In genomic region chr3R:5659829-5660197, dm6 we compare ENCODE assay signal across 4 fruit fly cellular contexts.
TF ChIP-seq lines count a peak whose summit lies in the region.

Gene CG2182, minus strand, starts transcription at chr3R:5659912.

- TF ChIP-seq CTCF in whole organism, embryonic (GFP tag; optimal IDR thresholded peaks at IDR 0.05; lab: Kevin White, UChicago) = no peak

TF ChIP-seq in whole organism, adult, 20 proteins besides CTCF, POLR2A, EP300 and RAD21:
- TF ChIP-seq CG1620 (GFP tag; optimal IDR thresholded peaks at IDR 0.05; lab: Kevin White, UChicago) (peak; percentile 60), Crg-1 (GFP tag; optimal IDR thresholded peaks at IDR 0.05; lab: Kevin White, UChicago) (peak; percentile 9), Clk (GFP tag; optimal IDR thresholded peaks at IDR 0.05; lab: Kevin White, UChicago) (no peak), toe (GFP tag; optimal IDR thresholded peaks at IDR 0.05; lab: Kevin White, UChicago) (peak; percentile 38), cnc (optimal IDR thresholded peaks at IDR 0.05; lab: Kevin White, UChicago) (no peak)

TF ChIP-seq in whole organism, embryonic, 481 proteins besides CTCF, POLR2A, EP300 and RAD21 (continues in another document):
- no peak for TF ChIP-seq bcd (GFP tag; optimal IDR thresholded peaks at IDR 0.05; lab: Kevin White, UChicago)
- TF ChIP-seq Ravus (GFP tag; IDR thresholded peaks at IDR 0.05; lab: Robert Waterston, UW) = no peak
- TF ChIP-seq Usf (GFP tag; optimal IDR thresholded peaks at IDR 0.05; lab: Kevin White, UChicago) = no peak
- peak; percentile 43 for TF ChIP-seq CG14860 (GFP tag; IDR thresholded peaks at IDR 0.05; lab: Robert Waterston, UW; ENCODE audit: partially characterized antibody)
- TF ChIP-seq CG33557 (GFP tag; optimal IDR thresholded peaks at IDR 0.05; lab: Kevin White, UChicago) = peak; percentile 17
- no peak for TF ChIP-seq Nf-YC (tag; optimal IDR thresholded peaks at IDR 0.05; lab: Kevin White, UChicago)
- no peak for TF ChIP-seq Oli (tag; optimal IDR thresholded peaks at IDR 0.05; lab: Kevin White, UChicago)
- TF ChIP-seq disco-r (GFP tag; optimal IDR thresholded peaks at IDR 0.05; lab: Kevin White, UChicago) = no peak
- TF ChIP-seq az2 (GFP tag; optimal IDR thresholded peaks at IDR 0.05; lab: Kevin White, UChicago) = no peak
- peak; percentile 10 for TF ChIP-seq Med (GFP tag; lab: Kevin White, UChicago)
- TF ChIP-seq ato (GFP tag; IDR thresholded peaks at IDR 0.05; lab: Robert Waterston, UW; ENCODE audit: partially characterized antibody) = peak; percentile 83
- 0 out of 2 replicates have a peak, but pooled peaks have one; percentile 5 for TF ChIP-seq CG6689 (GFP tag; IDR thresholded peaks at IDR 0.05; lab: Robert Waterston, UW)
- TF ChIP-seq CG13624 (GFP tag; optimal IDR thresholded peaks at IDR 0.05; lab: Kevin White, UChicago) = peak; percentile 2
- TF ChIP-seq sens (GFP tag; lab: Kevin White, UChicago) = no peak
- peak; percentile 7 for TF ChIP-seq nerfin-2 (GFP tag; IDR thresholded peaks at IDR 0.05; lab: Robert Waterston, UW; ENCODE audit: partially characterized antibody)
- TF ChIP-seq croc (GFP tag; conservative IDR thresholded peaks at IDR 0.05; lab: Robert Waterston, UW) = no peak
- no peak for TF ChIP-seq CG4730 (GFP tag; IDR thresholded peaks at IDR 0.05; lab: Robert Waterston, UW)
- no peak for TF ChIP-seq CG6272 (GFP tag; IDR thresholded peaks at IDR 0.05; lab: Robert Waterston, UW)
- TF ChIP-seq ro (GFP tag; IDR thresholded peaks at IDR 0.05; lab: Robert Waterston, UW) = no peak
- no peak for TF ChIP-seq scrt (GFP tag; optimal IDR thresholded peaks at IDR 0.05; lab: Kevin White, UChicago)
- TF ChIP-seq zen2 (GFP tag; IDR thresholded peaks at IDR 0.05; lab: Robert Waterston, UW; ENCODE audit: partially characterized antibody) = peak; percentile 47; the same call in 2 of the 3 replicates
- no peak for TF ChIP-seq CG9437 (GFP tag; optimal IDR thresholded peaks at IDR 0.05; lab: Kevin White, UChicago)
- peak; percentile 52 for TF ChIP-seq Rfx (GFP tag; IDR thresholded peaks at IDR 0.05; lab: Robert Waterston, UW)
- peak; percentile 33 for TF ChIP-seq trem (tag; optimal IDR thresholded peaks at IDR 0.05; lab: Kevin White, UChicago)
- TF ChIP-seq dpn (GFP tag; optimal IDR thresholded peaks at IDR 0.05; lab: Kevin White, UChicago) = peak in 1 of 2 experiments; percentile 1
- TF ChIP-seq CG1603 (tag; optimal IDR thresholded peaks at IDR 0.05; lab: Kevin White, UChicago) = peak; percentile 44
- TF ChIP-seq inv (GFP tag; IDR thresholded peaks at IDR 0.05; lab: Robert Waterston, UW; ENCODE audit: partially characterized antibody) = peak; percentile 62
- TF ChIP-seq danr (GFP tag; IDR thresholded peaks at IDR 0.05; lab: Robert Waterston, UW) = no peak
- no peak for TF ChIP-seq fd3F (GFP tag; optimal IDR thresholded peaks at IDR 0.05; lab: Kevin White, UChicago)

TF ChIP-seq in whole organism, prepupa, 60 proteins besides CTCF, POLR2A, EP300 and RAD21:
- TF ChIP-seq Hr38 (GFP tag; optimal IDR thresholded peaks at IDR 0.05; lab: Kevin White, UChicago) (no peak), CG1621 (tag; optimal IDR thresholded peaks at IDR 0.05; lab: Kevin White, UChicago) (no peak), dsx (GFP tag; optimal IDR thresholded peaks at IDR 0.05; lab: Kevin White, UChicago; ENCODE audit: poor library complexity, severe bottlenecking) (peak; percentile 18), CG6792 (GFP tag; optimal IDR thresholded peaks at IDR 0.05; lab: Kevin White, UChicago) (no peak), Sox15 (GFP tag; optimal IDR thresholded peaks at IDR 0.05; lab: Kevin White, UChicago) (no peak), lz (GFP tag; optimal IDR thresholded peaks at IDR 0.05; lab: Kevin White, UChicago) (peak; percentile 36), acj6 (GFP tag; optimal IDR thresholded peaks at IDR 0.05; lab: Kevin White, UChicago) (no peak), vri (GFP tag; optimal IDR thresholded peaks at IDR 0.05; lab: Kevin White, UChicago) (no peak), CG8119 (GFP tag; IDR thresholded peaks at IDR 0.05; lab: Robert Waterston, UW) (no peak), CG31627 (GFP tag; optimal IDR thresholded peaks at IDR 0.05; lab: Kevin White, UChicago) (peak; percentile 22)

TF ChIP-seq in whole organism, wandering third instar larva, 38 proteins besides CTCF, POLR2A, EP300 and RAD21:
- no peak for TF ChIP-seq OdsH (GFP tag; optimal IDR thresholded peaks at IDR 0.05; lab: Kevin White, UChicago)
- no peak for TF ChIP-seq Dif (GFP tag; optimal IDR thresholded peaks at IDR 0.05; lab: Kevin White, UChicago; ENCODE audit: partially characterized antibody)
- peak; percentile 10 for TF ChIP-seq Hnf4 (GFP tag; optimal IDR thresholded peaks at IDR 0.05; lab: Kevin White, UChicago)
- TF ChIP-seq foxo (GFP tag; optimal IDR thresholded peaks at IDR 0.05; lab: Kevin White, UChicago) = no peak
- TF ChIP-seq pan (optimal IDR thresholded peaks at IDR 0.05; lab: Kevin White, UChicago) = no peak
- TF ChIP-seq Myc (optimal IDR thresholded peaks at IDR 0.05; lab: Kevin White, UChicago) = no peak
- no peak for TF ChIP-seq ey (GFP tag; optimal IDR thresholded peaks at IDR 0.05; lab: Kevin White, UChicago)
- TF ChIP-seq Hr83 (GFP tag; optimal IDR thresholded peaks at IDR 0.05; lab: Kevin White, UChicago; ENCODE audit: poor library complexity, severe bottlenecking) = peak; percentile 36
- TF ChIP-seq woc (GFP tag; optimal IDR thresholded peaks at IDR 0.05; lab: Kevin White, UChicago) = no peak
- no peak for TF ChIP-seq Vsx2 (GFP tag; optimal IDR thresholded peaks at IDR 0.05; lab: Kevin White, UChicago; ENCODE audit: partially characterized antibody)
- no peak for TF ChIP-seq CG9705 (GFP tag; optimal IDR thresholded peaks at IDR 0.05; lab: Kevin White, UChicago)
- TF ChIP-seq Jra (GFP tag; optimal IDR thresholded peaks at IDR 0.05; lab: Kevin White, UChicago) = peak; percentile 6
